Fruit fly (Drosophila melanogaster): Measurements from ENCODE around the gene Ent2.

Ent2 gene

DNA sequence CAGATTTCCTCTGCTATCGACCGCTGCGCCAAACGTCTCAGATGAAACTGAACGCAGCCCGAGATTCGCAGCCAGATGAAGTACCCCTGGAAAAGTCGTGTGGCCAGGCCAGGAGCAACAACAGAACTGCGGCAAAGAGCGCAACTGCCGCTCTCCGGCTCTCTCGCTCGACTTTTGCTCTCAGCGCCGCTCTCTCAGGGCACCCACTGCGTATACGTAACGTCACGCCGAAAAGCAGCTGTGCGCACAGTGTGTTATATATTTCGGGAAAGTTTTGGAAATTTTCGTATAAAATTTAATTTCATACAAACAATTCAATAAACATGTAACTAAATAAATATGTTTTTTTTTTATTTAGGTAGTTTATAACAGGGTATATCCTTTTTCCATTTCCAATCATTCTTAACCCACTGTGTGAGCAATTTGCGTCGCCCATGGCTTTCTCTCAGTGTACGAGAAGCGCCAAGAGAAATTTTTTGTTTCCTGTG, 38.9 kb downstream of the Ent2 start, which contains the start of gene Dpp10 (continued):
- TF ChIP-seq CG18599 (GFP tag; optimal IDR thresholded peaks at IDR 0.05) (peak; percentile 98), Lpt (GFP tag; optimal IDR thresholded peaks at IDR 0.05) (no peak), Eip74EF (GFP tag; optimal IDR thresholded peaks at IDR 0.05) (peak in 1 of 2 experiments; percentile 63), TFAM (GFP tag; optimal IDR thresholded peaks at IDR 0.05) (no peak), chinmo (GFP tag; IDR thresholded peaks at IDR 0.05; ENCODE audit: partially characterized antibody) (no peak), CG17802 (tag; optimal IDR thresholded peaks at IDR 0.05) (peak; percentile 3), CG5245 (GFP tag; optimal IDR thresholded peaks at IDR 0.05) (peak; percentile 61), CG1233 (GFP tag; optimal IDR thresholded peaks at IDR 0.05) (peak; percentile 81), hkb (optimal IDR thresholded peaks at IDR 0.05) (no peak), hkb (GFP tag; IDR thresholded peaks at IDR 0.05) (peak; percentile 97), jigr1 (GFP tag; IDR thresholded peaks at IDR 0.05) (peak; percentile 90), CG1792 (GFP tag; optimal IDR thresholded peaks at IDR 0.05) (peak; percentile 83), D (optimal IDR thresholded peaks at IDR 0.05) (no peak), D (GFP tag; optimal IDR thresholded peaks at IDR 0.05) (peak; percentile 42), CG12155 (GFP tag; optimal IDR thresholded peaks at IDR 0.05) (peak; percentile 83), CG12391 (tag; optimal IDR thresholded peaks at IDR 0.05) (peak; percentile 90), bowl (GFP tag; IDR thresholded peaks at IDR 0.05) (peak; percentile 93), Dek (tag; optimal IDR thresholded peaks at IDR 0.05) (peak; percentile 91), eyg (GFP tag; optimal IDR thresholded peaks at IDR 0.05) (peak; percentile 85), CG4360 (GFP tag; IDR thresholded peaks at IDR 0.05) (peak; percentile 38; the same call in 1 of the 2 replicates), Spps (tag; optimal IDR thresholded peaks at IDR 0.05) (no peak), odd (GFP tag; optimal IDR thresholded peaks at IDR 0.05) (peak; percentile 87), wor (GFP tag; IDR thresholded peaks at IDR 0.05) (peak; percentile 92), ab (GFP tag; optimal IDR thresholded peaks at IDR 0.05) (peak; percentile 69), fd96Cb (tag; optimal IDR thresholded peaks at IDR 0.05) (peak; percentile 77), Nf-YA (GFP tag; IDR thresholded peaks at IDR 0.05) (peak; percentile 90), Hr78 (GFP tag; optimal IDR thresholded peaks at IDR 0.05) (no peak), CG10565 (GFP tag; optimal IDR thresholded peaks at IDR 0.05) (no peak), CG2199 (GFP tag; IDR thresholded peaks at IDR 0.05) (no peak; the same call in 2 of the 3 replicates), psq (GFP tag; optimal IDR thresholded peaks at IDR 0.05) (peak; percentile 12), CG7928 (GFP tag; optimal IDR thresholded peaks at IDR 0.05) (peak; percentile 68), cwo (GFP tag; optimal IDR thresholded peaks at IDR 0.05) (peak; percentile 93), run (tag; optimal IDR thresholded peaks at IDR 0.05) (peak; percentile 69), CG11456 (GFP tag; IDR thresholded peaks at IDR 0.05) (peak; percentile 94), dmrt11E (tag; optimal IDR thresholded peaks at IDR 0.05) (no peak), MTF-1 (GFP tag; optimal IDR thresholded peaks at IDR 0.05; ENCODE audit: borderline replicate concordance) (peak; percentile 25), pum (GFP tag; optimal IDR thresholded peaks at IDR 0.05) (peak; percentile 37), CG2116 (GFP tag; optimal IDR thresholded peaks at IDR 0.05) (peak; percentile 39), Abd-B (GFP tag; optimal IDR thresholded peaks at IDR 0.05) (peak; percentile 81), Ravus (GFP tag; IDR thresholded peaks at IDR 0.05) (peak; percentile 91), MESR4 (GFP tag; optimal IDR thresholded peaks at IDR 0.05) (peak; percentile 15), tll (GFP tag; optimal IDR thresholded peaks at IDR 0.05) (no peak), slp2 (GFP tag; optimal IDR thresholded peaks at IDR 0.05) (peak; percentile 63), Dll (GFP tag; IDR thresholded peaks at IDR 0.05; ENCODE audit: partially characterized antibody) (no peak), en (GFP tag; optimal IDR thresholded peaks at IDR 0.05) (no peak), Sry-δ (GFP tag; optimal IDR thresholded peaks at IDR 0.05) (peak; percentile 49), CG14441 (GFP tag; IDR thresholded peaks at IDR 0.05) (peak; percentile 96), Fer1 (GFP tag; optimal IDR thresholded peaks at IDR 0.05) (peak; percentile 97), vnd (GFP tag; IDR thresholded peaks at IDR 0.05; ENCODE audit: partially characterized antibody) (0 out of 3 replicates have a peak, but pooled peaks have one; percentile 46), Sin3A (optimal IDR thresholded peaks at IDR 0.05) (no peak)

Measured in whole organism, embryonic.